Worm (Caenorhabditis elegans) whole organism, early embryonic: ENCODE measurements around the gene mig-6.

Experiments used
- B0310.2 ChIP-seq: sonication (generic microtip); optimal IDR thresholded peaks from 2 replicates; lab custom pipeline; 2016; ENCODE audit warnings: mild to moderate bottlenecking, missing genetic modification characterization, missing compliant biosample characterization
- F13C5.2 ChIP-seq: sonication (generic microtip); optimal IDR thresholded peaks from 2 replicates; lab custom pipeline; 2017; ENCODE audit warnings: mild to moderate bottlenecking, missing genetic modification characterization, inconsistent platforms, missing compliant biosample characterization
- aly-1 ChIP-seq: sonication (generic microtip); optimal IDR thresholded peaks from 2 replicates; lab custom pipeline; 2016; ENCODE audit warnings: missing genetic modification characterization, missing compliant biosample characterization
- ama-1 ChIP-seq: fragments of 150-350 bp; optimal IDR thresholded peaks from 2 replicates; lab custom pipeline; 2014
- ceh-13 ChIP-seq: fragments of 200-800 bp; sonication (Bioruptor generic); optimal IDR thresholded peaks from 2 replicates; lab custom pipeline; 2018; ENCODE audit warnings: mild to moderate bottlenecking, missing genetic modification characterization, missing compliant biosample characterization
- ceh-36 ChIP-seq: sonication (generic microtip); optimal IDR thresholded peaks from 2 replicates; lab custom pipeline; 2016; ENCODE audit warnings: missing genetic modification characterization, inconsistent platforms, missing compliant biosample characterization
- ets-7 ChIP-seq: sonication (generic microtip); optimal IDR thresholded peaks from 2 replicates; lab custom pipeline; 2016; ENCODE audit warnings: missing genotype, missing genetic modification characterization, missing compliant biosample characterization
- flt-1 ChIP-seq: fragments of 200-800 bp; sonication (Bioruptor generic); IDR thresholded peaks from 2 replicates; pipeline ENCODE4 v1.3.6; 2022; ENCODE audit warnings: missing genetic modification characterization, missing compliant biosample characterization
- hmbx-1 ChIP-seq: sonication (generic microtip); optimal IDR thresholded peaks from 2 replicates; lab custom pipeline; 2016; ENCODE audit warnings: mild to moderate bottlenecking, missing genetic modification characterization, missing compliant biosample characterization
- hmg-4 ChIP-seq: fragments of 200-800 bp; sonication (Bioruptor generic); optimal IDR thresholded peaks from 2 replicates; lab custom pipeline; 2018; ENCODE audit warnings: mild to moderate bottlenecking, missing genetic modification characterization, missing compliant biosample characterization
- hnd-1 ChIP-seq: sonication (generic microtip); optimal IDR thresholded peaks from 2 replicates; lab custom pipeline; 2016; ENCODE audit warnings: missing genetic modification characterization, missing compliant biosample characterization
- pes-1 ChIP-seq: fragments of 200-800 bp; sonication (Bioruptor generic); IDR thresholded peaks from 2 replicates; pipeline ENCODE4 v1.3.6; 2022; ENCODE audit warnings: missing genetic modification reagents, missing genetic modification characterization, missing compliant biosample characterization
- scrt-1 ChIP-seq: fragments of 200-800 bp; sonication (Bioruptor generic); IDR thresholded peaks from 2 replicates; pipeline ENCODE4 v1.3.6; 2022; ENCODE audit warnings: missing genetic modification characterization, missing compliant biosample characterization
- sea-1 ChIP-seq: fragments of 200-800 bp; sonication (Bioruptor generic); conservative IDR thresholded peaks from 2 replicates; pipeline ENCODE4 v1.3.6; 2022; ENCODE audit warnings: missing genetic modification characterization, missing compliant biosample characterization
- tbx-11 ChIP-seq: fragments of 200-800 bp; sonication (Bioruptor generic); IDR thresholded peaks from 2 replicates; pipeline ENCODE4 v1.3.6; 2022; ENCODE audit warnings: missing genetic modification characterization, missing compliant biosample characterization
- tbx-37 ChIP-seq: fragments of 200-800 bp; sonication (Bioruptor generic); conservative IDR thresholded peaks from 2 replicates; pipeline ENCODE4 v1.3.6; 2022; ENCODE audit warnings: missing genetic modification reagents, missing genetic modification characterization, missing compliant biosample characterization
- tra-4 ChIP-seq: sonication (generic microtip); optimal IDR thresholded peaks from 2 replicates; lab custom pipeline; 2017; ENCODE audit warnings: missing genetic modification characterization, missing compliant biosample characterization

Gene mig-6

ce11 chrV:7856641-7857040 is 29.6 kb downstream of the mig-6 start:
- no peak for TF ChIP-seq scrt-1 (GFP tag; lab: Robert Waterston, UW)
- no peak for TF ChIP-seq aly-1 (tag; lab: Kevin White, UChicago)
- TF ChIP-seq pes-1 (GFP tag; lab: Robert Waterston, UW) = no peak
- no peak for TF ChIP-seq F13C5.2 (tag; lab: Kevin White, UChicago)
- no peak for TF ChIP-seq tra-4
- TF ChIP-seq ceh-36 = no peak
- TF ChIP-seq B0310.2 = no peak
- no peak for TF ChIP-seq tbx-11 (GFP tag; lab: Robert Waterston, UW)

ce11 chrV:7857931-7858330 is 30.9 kb downstream of the mig-6 start, which contains the start of gene C37C3.1:
Gene C37C3.1, plus strand, starts transcription at chrV:7857963.
- TF ChIP-seq tbx-37 (no peak), ama-1 (no peak), hmbx-1 (tag; lab: Kevin White, UChicago) (no peak), F13C5.2 (tag; lab: Kevin White, UChicago) (no peak), B0310.2 (no peak), ceh-13 (GFP tag; lab: Kevin White, UChicago) (no peak)

DNA sequence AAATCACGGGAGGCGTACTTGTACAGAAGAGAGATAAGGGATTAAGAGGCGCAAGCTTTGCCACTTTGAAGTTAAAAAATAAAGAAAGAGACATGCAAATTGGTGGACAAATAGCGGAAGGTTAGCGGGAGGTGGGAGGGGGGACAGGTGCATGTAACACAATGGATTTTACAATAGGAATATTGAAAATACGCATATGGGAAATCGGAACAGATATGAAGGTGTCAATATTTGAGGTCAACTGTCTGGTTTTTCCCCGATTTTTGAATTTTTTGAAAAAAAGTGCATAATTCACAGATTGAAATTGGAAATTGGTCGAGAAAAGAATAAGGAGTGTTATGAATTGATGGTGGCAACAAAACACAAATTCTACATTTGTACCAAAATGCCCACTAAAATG is 34.8 kb downstream of the mig-6 start, which contains the start of gene C37C3.17:
Gene C37C3.17, minus strand, starts transcription at position 101 of the 400 bp plus-strand sequence.
- TF ChIP-seq ceh-36 = no peak
- no peak for TF ChIP-seq hmg-4 (GFP tag; lab: Kevin White, UChicago)
- TF ChIP-seq hmbx-1 (tag; lab: Kevin White, UChicago) = no peak
- TF ChIP-seq ets-7 (tag; lab: Kevin White, UChicago) = no peak
- TF ChIP-seq F13C5.2 (tag; lab: Kevin White, UChicago) = no peak
- TF ChIP-seq tbx-11 (GFP tag; lab: Robert Waterston, UW) = no peak
- no peak for TF ChIP-seq aly-1 (tag; lab: Kevin White, UChicago)
- no peak for TF ChIP-seq ama-1
- no peak for TF ChIP-seq hnd-1
- no peak for TF ChIP-seq ceh-13 (GFP tag; lab: Kevin White, UChicago)
- TF ChIP-seq B0310.2 = no peak
- no peak for TF ChIP-seq tra-4
- TF ChIP-seq scrt-1 (GFP tag; lab: Robert Waterston, UW) = no peak
- no peak for TF ChIP-seq pes-1 (GFP tag; lab: Robert Waterston, UW)

- TF ChIP-seq flt-1 (GFP tag; lab: Robert Waterston, UW) = no peak
- no peak for TF ChIP-seq aly-1 (tag; lab: Kevin White, UChicago)
- TF ChIP-seq ama-1 = no peak
- TF ChIP-seq tbx-37 = no peak
- no peak for TF ChIP-seq B0310.2
- no peak for TF ChIP-seq tbx-11 (GFP tag; lab: Robert Waterston, UW)
- TF ChIP-seq pes-1 (GFP tag; lab: Robert Waterston, UW) = no peak
- TF ChIP-seq hmg-4 (GFP tag; lab: Kevin White, UChicago) = no peak
- no peak for TF ChIP-seq F13C5.2 (tag; lab: Kevin White, UChicago)
- no peak for TF ChIP-seq ets-7 (tag; lab: Kevin White, UChicago)
- no peak for TF ChIP-seq ceh-13 (GFP tag; lab: Kevin White, UChicago)
- TF ChIP-seq hnd-1 = no peak
- no peak for TF ChIP-seq ceh-36
Observed at ce11 chrV:7863020-7863523, 36.1 kb downstream of the mig-6 start, which contains the start of gene C37C3.10. Gene C37C3.10, minus strand, starts transcription at chrV:7863070.

ce11 chrV:7864663-7865062 is 37.6 kb downstream of the mig-6 start, which contains the start of gene C37C3.11:
Gene C37C3.11, minus strand, starts transcription at chrV:7864763.
- no peak for TF ChIP-seq ceh-36
- no peak for TF ChIP-seq tra-4
- TF ChIP-seq flt-1 (GFP tag; lab: Robert Waterston, UW) = no peak
- TF ChIP-seq tbx-11 (GFP tag; lab: Robert Waterston, UW) = no peak
- TF ChIP-seq pes-1 (GFP tag; lab: Robert Waterston, UW) = no peak
- TF ChIP-seq hmbx-1 (tag; lab: Kevin White, UChicago) = no peak
- no peak for TF ChIP-seq scrt-1 (GFP tag; lab: Robert Waterston, UW)

DNA sequence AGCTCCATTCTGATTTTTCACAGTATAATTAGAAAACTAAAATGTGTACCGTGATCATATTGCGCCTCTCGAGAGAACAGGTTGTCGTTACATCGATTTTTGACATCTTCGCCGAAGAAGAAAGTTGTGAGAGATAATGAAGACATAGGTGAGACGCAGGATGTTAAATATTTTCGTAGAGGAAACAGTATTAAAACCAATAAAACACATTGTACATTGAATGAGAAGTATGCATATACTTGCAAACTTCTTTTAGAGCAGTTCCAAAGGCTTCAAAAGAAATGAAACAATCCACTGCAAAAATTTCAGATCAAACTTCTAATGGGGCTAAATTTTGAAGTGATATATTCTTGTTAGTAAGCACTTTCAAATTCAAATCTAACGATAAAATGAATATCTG is 43.7 kb downstream of the mig-6 start, which contains the start of gene nipi-4:
Gene nipi-4, minus strand, starts transcription at position 101 of the 400 bp plus-strand sequence.
- TF ChIP-seq ets-7 (tag; lab: Kevin White, UChicago) = no peak
- no peak for TF ChIP-seq sea-1 (GFP tag; lab: Robert Waterston, UW)
- TF ChIP-seq scrt-1 (GFP tag; lab: Robert Waterston, UW) = no peak
- no peak for TF ChIP-seq tra-4
- no peak for TF ChIP-seq aly-1 (tag; lab: Kevin White, UChicago)
- TF ChIP-seq B0310.2 = no peak
- TF ChIP-seq F13C5.2 (tag; lab: Kevin White, UChicago) = no peak
- no peak for TF ChIP-seq hmg-4 (GFP tag; lab: Kevin White, UChicago)
- TF ChIP-seq ceh-13 (GFP tag; lab: Kevin White, UChicago) = no peak
- no peak for TF ChIP-seq tbx-37
- TF ChIP-seq ama-1 = no peak
- no peak for TF ChIP-seq ceh-36

DNA sequence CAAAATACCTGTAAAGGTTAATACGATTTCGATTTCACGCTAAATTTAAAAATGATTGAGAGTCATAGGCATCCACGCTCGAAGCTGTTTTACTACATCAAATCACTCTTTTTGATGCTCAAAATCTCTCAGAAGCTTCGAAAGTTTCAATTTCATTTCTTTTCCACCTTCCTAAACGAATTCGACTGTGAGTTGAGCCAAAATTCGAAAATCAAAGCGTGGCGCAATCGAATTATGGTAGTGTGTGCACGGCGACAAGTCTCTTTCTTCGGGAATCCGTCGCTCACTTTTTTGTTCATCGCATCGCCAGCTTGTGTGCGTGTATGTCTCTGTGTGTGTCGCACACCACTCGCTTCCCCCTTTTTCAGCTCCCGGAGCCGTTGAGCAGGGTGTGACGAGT is 45.9 kb downstream of the mig-6 start:
- TF ChIP-seq B0310.2 (no peak), hnd-1 (no peak), sea-1 (GFP tag; lab: Robert Waterston, UW) (no peak), ama-1 (no peak), tbx-37 (no peak), flt-1 (GFP tag; lab: Robert Waterston, UW) (no peak), pes-1 (GFP tag; lab: Robert Waterston, UW) (no peak), ceh-36 (no peak), ets-7 (tag; lab: Kevin White, UChicago) (no peak), hmbx-1 (tag; lab: Kevin White, UChicago) (no peak), ceh-13 (GFP tag; lab: Kevin White, UChicago) (no peak), F13C5.2 (tag; lab: Kevin White, UChicago) (no peak), aly-1 (tag; lab: Kevin White, UChicago) (no peak), tbx-11 (GFP tag; lab: Robert Waterston, UW) (no peak)

DNA sequence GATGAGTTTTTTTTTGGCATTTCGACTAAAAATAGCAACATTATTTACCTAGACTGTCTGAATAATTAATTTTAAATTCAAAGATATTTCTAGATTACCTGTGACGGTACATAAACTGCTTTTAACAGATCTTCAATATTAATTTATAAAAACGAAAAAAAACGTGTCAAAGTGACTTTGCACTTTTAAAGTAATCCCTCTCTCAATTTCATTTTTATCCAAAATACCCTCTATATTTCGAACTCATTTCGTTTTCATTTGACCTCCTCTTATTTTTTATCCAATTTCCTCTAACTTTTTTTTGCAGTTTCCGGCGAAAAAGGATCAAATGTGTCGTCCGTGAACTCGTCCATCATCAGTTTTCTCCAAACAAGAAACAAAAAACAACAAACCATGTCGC is 48.4 kb downstream of the mig-6 start, which contains the start of gene F40A3.4:
Gene F40A3.4, plus strand, starts transcription at position 301 of the 400 bp plus-strand sequence.
- no peak for TF ChIP-seq scrt-1 (GFP tag; lab: Robert Waterston, UW)
- TF ChIP-seq hmbx-1 (tag; lab: Kevin White, UChicago) = no peak
- TF ChIP-seq ceh-36 = no peak
- TF ChIP-seq flt-1 (GFP tag; lab: Robert Waterston, UW) = no peak
- no peak for TF ChIP-seq aly-1 (tag; lab: Kevin White, UChicago)
- no peak for TF ChIP-seq tbx-37
- TF ChIP-seq sea-1 (GFP tag; lab: Robert Waterston, UW) = no peak
- TF ChIP-seq tbx-11 (GFP tag; lab: Robert Waterston, UW) = no peak
- no peak for TF ChIP-seq pes-1 (GFP tag; lab: Robert Waterston, UW)
- TF ChIP-seq hmg-4 (GFP tag; lab: Kevin White, UChicago) = no peak
- no peak for TF ChIP-seq hnd-1
- no peak for TF ChIP-seq tra-4
- TF ChIP-seq B0310.2 = no peak
- no peak for TF ChIP-seq ceh-13 (GFP tag; lab: Kevin White, UChicago)
- no peak for TF ChIP-seq ets-7 (tag; lab: Kevin White, UChicago)
- no peak for TF ChIP-seq F13C5.2 (tag; lab: Kevin White, UChicago)
- TF ChIP-seq ama-1 = no peak
